Worm (Caenorhabditis elegans): ENCODE data around the gene mms-19.
A peak's percentile ranks its signal among the peaks of the same experiment; 100 is the strongest.

The mms-19 gene

DNA sequence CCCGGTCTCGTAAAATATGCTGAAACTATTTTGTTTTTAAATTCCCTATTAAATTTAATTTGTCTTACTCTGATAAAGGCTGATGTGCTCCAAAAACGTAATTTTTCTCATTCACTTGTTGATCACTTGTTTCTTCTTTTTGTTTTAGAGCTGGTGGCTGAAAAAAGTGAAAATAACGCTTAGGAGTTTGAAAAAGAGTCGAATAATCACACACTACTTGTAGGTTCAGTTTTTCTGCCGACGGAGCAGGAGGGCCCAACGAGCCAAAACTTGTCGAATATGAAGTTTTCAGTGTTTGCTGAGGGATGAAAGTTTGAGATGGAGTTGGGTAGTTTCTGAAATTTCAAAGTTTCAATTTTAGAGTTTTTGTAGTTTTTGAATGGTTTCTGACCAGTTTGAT is 27.0 kb upstream of the mms-19 start:
- no peak for TF ChIP-seq fkh-2 (tag; optimal IDR thresholded peaks at IDR 0.05)
- TF ChIP-seq ceh-28 (tag; optimal IDR thresholded peaks at IDR 0.05) = no peak
- no peak for TF ChIP-seq fos-1 (tag; optimal IDR thresholded peaks at IDR 0.05)
- TF ChIP-seq ceh-9 (tag; optimal IDR thresholded peaks at IDR 0.05) = no peak
- TF ChIP-seq nhr-43 (tag; optimal IDR thresholded peaks at IDR 0.05; ENCODE audit: poor library complexity, severe bottlenecking) = no peak
- no peak for TF ChIP-seq fkh-10 (GFP tag; optimal IDR thresholded peaks at IDR 0.05)
- no peak for TF ChIP-seq ceh-82 (tag; optimal IDR thresholded peaks at IDR 0.05)
- TF ChIP-seq nhr-11 (tag; optimal IDR thresholded peaks at IDR 0.05) = no peak

DNA sequence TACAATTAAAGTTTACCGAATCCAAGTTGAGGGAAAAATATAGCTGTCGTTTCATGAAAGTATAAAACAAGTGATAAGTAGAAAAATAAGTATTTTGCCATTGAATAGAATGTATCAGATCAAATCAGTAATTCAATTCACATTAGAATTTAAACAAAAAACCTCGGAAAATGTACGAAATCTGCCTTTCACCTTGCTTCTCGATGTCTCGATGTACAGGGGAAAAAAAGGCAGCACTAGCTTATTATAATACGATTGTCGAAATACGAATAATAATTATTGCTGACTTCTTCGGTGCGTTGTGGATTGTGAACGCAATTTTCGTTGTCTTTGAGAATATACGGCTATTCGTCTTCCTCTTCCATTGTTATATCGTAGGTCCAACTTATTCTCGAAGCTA is 25.4 kb upstream of the mms-19 start, which contains the start of gene grl-18:
TSS of gene grl-18 (minus strand) at position 101 of the 400 bp plus-strand sequence.
- TF ChIP-seq egl-27 (tag; optimal IDR thresholded peaks at IDR 0.05) (no peak), lin-15B (tag; optimal IDR thresholded peaks at IDR 0.05) (no peak), R02D3.7 (tag; optimal IDR thresholded peaks at IDR 0.05) (no peak), ztf-11 (tag; optimal IDR thresholded peaks at IDR 0.05) (no peak), pha-4 (tag; optimal IDR thresholded peaks at IDR 0.05) (no peak), nhr-43 (tag; optimal IDR thresholded peaks at IDR 0.05; ENCODE audit: poor library complexity, severe bottlenecking) (no peak), fos-1 (tag; optimal IDR thresholded peaks at IDR 0.05) (no peak), sea-2 (GFP tag; optimal IDR thresholded peaks at IDR 0.05) (no peak), elt-1 (tag; optimal IDR thresholded peaks at IDR 0.05) (no peak), lsy-12 (tag; optimal IDR thresholded peaks at IDR 0.05) (no peak), fkh-10 (GFP tag; optimal IDR thresholded peaks at IDR 0.05) (no peak), nhr-28 (tag; optimal IDR thresholded peaks at IDR 0.05) (no peak), fkh-2 (tag; optimal IDR thresholded peaks at IDR 0.05) (no peak), ztf-4 (tag; optimal IDR thresholded peaks at IDR 0.05) (no peak), ceh-16 (tag; optimal IDR thresholded peaks at IDR 0.05) (no peak), nhr-76 (tag; optimal IDR thresholded peaks at IDR 0.05) (no peak), nhr-77 (tag; optimal IDR thresholded peaks at IDR 0.05) (no peak), unc-39 (tag; optimal IDR thresholded peaks at IDR 0.05) (no peak), hmg-11 (tag; optimal IDR thresholded peaks at IDR 0.05) (no peak)

DNA sequence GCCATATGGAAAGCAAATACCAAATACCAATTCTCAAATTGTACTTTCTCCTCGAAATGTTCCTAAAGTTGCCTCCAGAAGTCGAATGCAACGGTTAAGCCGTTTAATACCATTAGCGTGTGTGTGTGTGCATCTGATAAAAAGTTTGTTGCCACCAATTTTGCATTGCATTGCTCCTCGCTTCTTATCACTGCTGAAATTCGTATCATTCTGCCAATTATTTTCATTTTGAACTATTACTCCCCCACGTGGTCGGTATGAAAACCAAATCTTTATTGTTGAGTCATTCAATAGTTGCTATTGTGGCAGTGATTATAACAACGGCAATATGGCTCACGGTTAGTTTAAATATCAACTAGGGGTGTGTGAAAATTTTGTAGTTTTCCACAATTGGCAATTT is 23.9 kb upstream of the mms-19 start, which contains the start of gene T05C3.6:
TSS of gene T05C3.6 (plus strand) at position 241 of the 400 bp plus-strand sequence.
- peak; percentile 8 for TF ChIP-seq jun-1 (tag; optimal IDR thresholded peaks at IDR 0.05)
- TF ChIP-seq nhr-12 (tag; optimal IDR thresholded peaks at IDR 0.05) = no peak
- no peak for TF ChIP-seq ceh-9 (tag; optimal IDR thresholded peaks at IDR 0.05)
- no peak for TF ChIP-seq egl-5 (tag; optimal IDR thresholded peaks at IDR 0.05)
- TF ChIP-seq eor-1 (tag; optimal IDR thresholded peaks at IDR 0.05) = no peak
- peak; percentile 90 for TF ChIP-seq pqm-1 (tag; optimal IDR thresholded peaks at IDR 0.05)
- TF ChIP-seq nhr-43 (tag; optimal IDR thresholded peaks at IDR 0.05; ENCODE audit: poor library complexity, severe bottlenecking) = no peak
- no peak for TF ChIP-seq unc-39 (tag; optimal IDR thresholded peaks at IDR 0.05)
- TF ChIP-seq nhr-28 (tag; optimal IDR thresholded peaks at IDR 0.05) = no peak
- TF ChIP-seq nhr-25 (tag; optimal IDR thresholded peaks at IDR 0.05) = no peak
- TF ChIP-seq ZK546.5 (tag; optimal IDR thresholded peaks at IDR 0.05) = no peak
- no peak for TF ChIP-seq skn-1 (tag; optimal IDR thresholded peaks at IDR 0.05)
- no peak for TF ChIP-seq daf-12 (tag; optimal IDR thresholded peaks at IDR 0.05)
- no peak for TF ChIP-seq nhr-23 (tag; optimal IDR thresholded peaks at IDR 0.05)
- TF ChIP-seq fkh-2 (tag; optimal IDR thresholded peaks at IDR 0.05) = no peak
- TF ChIP-seq ceh-82 (tag; optimal IDR thresholded peaks at IDR 0.05) = no peak
- TF ChIP-seq lin-15B (tag; optimal IDR thresholded peaks at IDR 0.05) = no peak
- TF ChIP-seq lsy-12 (tag; optimal IDR thresholded peaks at IDR 0.05) = no peak
- no peak for TF ChIP-seq ztf-4 (tag; optimal IDR thresholded peaks at IDR 0.05)
- no peak for TF ChIP-seq nfya-1 (tag; optimal IDR thresholded peaks at IDR 0.05; ENCODE audit: insufficient read depth)
- no peak for TF ChIP-seq pha-4 (tag; optimal IDR thresholded peaks at IDR 0.05)
- no peak for TF ChIP-seq fkh-10 (GFP tag; optimal IDR thresholded peaks at IDR 0.05)
- TF ChIP-seq elt-2 (tag; optimal IDR thresholded peaks at IDR 0.05) = peak; percentile 87
- TF ChIP-seq snpc-4 (tag; optimal IDR thresholded peaks at IDR 0.05) = no peak
- no peak for TF ChIP-seq nhr-77 (tag; optimal IDR thresholded peaks at IDR 0.05)
- no peak for TF ChIP-seq nhr-67 (tag; optimal IDR thresholded peaks at IDR 0.05)
- no peak for TF ChIP-seq nhr-11 (tag; optimal IDR thresholded peaks at IDR 0.05)
- TF ChIP-seq mdl-1 (tag; optimal IDR thresholded peaks at IDR 0.05) = peak; percentile 30
- no peak for TF ChIP-seq ceh-16 (tag; optimal IDR thresholded peaks at IDR 0.05)
